Worm (Caenorhabditis elegans): ENCODE results near the gene R05G9.5.

Gene R05G9.5

ce11 chrII:6522622-6523254 is 22.7 kb upstream of the R05G9.5 start:
- no peak for TF ChIP-seq egl-27 (tag; optimal IDR thresholded peaks at IDR 0.05)
- peak; percentile 12 for TF ChIP-seq F13H6.1 (tag; optimal IDR thresholded peaks at IDR 0.05)
- TF ChIP-seq sma-9 (GFP tag; optimal IDR thresholded peaks at IDR 0.05) = peak; percentile 31
- no peak for TF ChIP-seq sma-9 (tag; optimal IDR thresholded peaks at IDR 0.05)

- TF ChIP-seq lin-11 (tag; optimal IDR thresholded peaks at IDR 0.05) (no peak), nhr-21 (tag; optimal IDR thresholded peaks at IDR 0.05) (no peak), elt-3 (tag; optimal IDR thresholded peaks at IDR 0.05) (no peak)
Measured at ce11 chrII:6521316-6521715, 21.3 kb upstream of the R05G9.5 start, which contains the start of gene toe-2. toe-2 (minus strand) TSS chrII:6521385.

ce11 chrII:6520103-6520502 is 20.0 kb upstream of the R05G9.5 start:
- TF ChIP-seq sma-9 (GFP tag; optimal IDR thresholded peaks at IDR 0.05) (peak; percentile 17), sma-9 (tag; optimal IDR thresholded peaks at IDR 0.05) (no peak), fos-1 (tag; optimal IDR thresholded peaks at IDR 0.05) (peak; percentile 42), elt-3 (tag; optimal IDR thresholded peaks at IDR 0.05) (no peak)

- TF ChIP-seq nhr-11 (tag; optimal IDR thresholded peaks at IDR 0.05) (no peak), fos-1 (tag; optimal IDR thresholded peaks at IDR 0.05) (no peak), nhr-77 (tag; optimal IDR thresholded peaks at IDR 0.05) (no peak), nhr-237 (tag; optimal IDR thresholded peaks at IDR 0.05) (no peak), ZK546.5 (tag; optimal IDR thresholded peaks at IDR 0.05) (no peak), ztf-4 (tag; optimal IDR thresholded peaks at IDR 0.05) (no peak), sem-4 (tag; optimal IDR thresholded peaks at IDR 0.05) (no peak), nhr-10 (tag; optimal IDR thresholded peaks at IDR 0.05) (no peak), elt-3 (tag; optimal IDR thresholded peaks at IDR 0.05) (no peak), nhr-12 (tag; optimal IDR thresholded peaks at IDR 0.05) (no peak), aly-2 (tag; optimal IDR thresholded peaks at IDR 0.05) (no peak)
Measured at ce11 chrII:6519703-6520102, 19.6 kb upstream of the R05G9.5 start.

- TF ChIP-seq mdl-1 (tag; optimal IDR thresholded peaks at IDR 0.05) = no peak
- TF ChIP-seq nhr-129 (tag; optimal IDR thresholded peaks at IDR 0.05) = no peak
- TF ChIP-seq Y55F3AM.14 (GFP tag; optimal IDR thresholded peaks at IDR 0.05) = no peak
- no peak for TF ChIP-seq ztf-11 (tag; optimal IDR thresholded peaks at IDR 0.05)
- TF ChIP-seq nhr-25 (tag; optimal IDR thresholded peaks at IDR 0.05) = no peak
- TF ChIP-seq elt-1 (tag; optimal IDR thresholded peaks at IDR 0.05) = no peak
- no peak for TF ChIP-seq fos-1 (tag; optimal IDR thresholded peaks at IDR 0.05)
- no peak for TF ChIP-seq zag-1 (tag; optimal IDR thresholded peaks at IDR 0.05)
Measured at ce11 chrII:6516276-6516675, 16.2 kb upstream of the R05G9.5 start, which contains the start of gene C56E6.7. C56E6.7 (plus strand) TSS chrII:6516576.

- TF ChIP-seq ztf-11 (tag; optimal IDR thresholded peaks at IDR 0.05) (no peak), fos-1 (tag; optimal IDR thresholded peaks at IDR 0.05) (no peak), elt-1 (tag; optimal IDR thresholded peaks at IDR 0.05) (no peak), dmd-4 (tag; optimal IDR thresholded peaks at IDR 0.05) (no peak), mbf-1 (tag; optimal IDR thresholded peaks at IDR 0.05) (no peak), lin-13 (GFP tag; optimal IDR thresholded peaks at IDR 0.05) (no peak), nhr-77 (tag; optimal IDR thresholded peaks at IDR 0.05) (no peak), ama-1 (optimal IDR thresholded peaks at IDR 0.05) (no peak), lin-11 (tag; optimal IDR thresholded peaks at IDR 0.05) (no peak), lsy-2 (tag; optimal IDR thresholded peaks at IDR 0.05) (no peak), skn-1 (tag; optimal IDR thresholded peaks at IDR 0.05) (no peak), alr-1 (tag; optimal IDR thresholded peaks at IDR 0.05) (no peak), snpc-4 (tag; optimal IDR thresholded peaks at IDR 0.05) (no peak), R02D3.7 (tag; optimal IDR thresholded peaks at IDR 0.05) (no peak), ztf-4 (tag; optimal IDR thresholded peaks at IDR 0.05) (no peak), nhr-6 (tag; optimal IDR thresholded peaks at IDR 0.05) (no peak), mdl-1 (tag; optimal IDR thresholded peaks at IDR 0.05) (no peak), Y55F3AM.14 (GFP tag; optimal IDR thresholded peaks at IDR 0.05) (no peak), nhr-11 (tag; optimal IDR thresholded peaks at IDR 0.05) (no peak), nhr-23 (tag; optimal IDR thresholded peaks at IDR 0.05) (no peak)
Measured at ce11 chrII:6513911-6514310, 13.8 kb upstream of the R05G9.5 start, which contains the start of gene R05G9R.1. R05G9R.1 (minus strand) TSS chrII:6514011.
